Worm (Caenorhabditis elegans): ENCODE results near the gene npr-40.

DNA sequence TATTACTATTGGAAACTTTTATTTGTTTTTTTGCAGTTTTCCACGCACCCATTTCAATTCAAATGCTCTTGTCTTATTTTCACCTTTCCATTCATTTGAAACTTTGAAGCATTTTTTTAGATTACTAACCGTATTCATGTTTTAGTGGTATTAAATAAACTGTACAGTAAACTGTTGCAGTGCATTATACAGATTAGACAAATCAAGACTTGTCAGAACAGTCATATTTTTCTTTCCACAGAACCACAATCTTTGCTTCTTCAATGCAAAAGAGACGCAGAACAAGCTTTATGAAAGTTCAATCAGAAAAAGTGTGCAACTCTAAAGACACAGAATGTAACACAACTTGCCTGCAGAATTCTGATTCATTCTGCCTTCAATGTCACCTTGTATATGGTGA, 47.1 kb downstream of the npr-40 start, which contains the start of gene F45B8.5:
- TF ChIP-seq ama-1 (optimal IDR thresholded peaks at IDR 0.05) (no peak), tbx-37 (GFP tag; conservative IDR thresholded peaks at IDR 0.05) (no peak), tbx-11 (GFP tag; IDR thresholded peaks at IDR 0.05) (no peak), ets-7 (tag; optimal IDR thresholded peaks at IDR 0.05) (no peak), scrt-1 (GFP tag; IDR thresholded peaks at IDR 0.05) (no peak), B0310.2 (tag; optimal IDR thresholded peaks at IDR 0.05) (no peak), sea-1 (GFP tag; conservative IDR thresholded peaks at IDR 0.05) (no peak), aly-1 (tag; optimal IDR thresholded peaks at IDR 0.05) (no peak), flt-1 (GFP tag; IDR thresholded peaks at IDR 0.05) (no peak)
